Worm (Caenorhabditis elegans) whole organism, mixed stage, embryonic: ENCODE results near the gene F01D5.1.
"Not testable (repeated sequence)": the region's sequence is repeated elsewhere in the genome, so short reads cannot be mapped to it uniquely, and the experiment has no call there.

Experiments used
- blmp-1 ChIP-seq: fragments of 150-350 bp; optimal IDR thresholded peaks from 2 replicates; lab custom pipeline; 2014; ENCODE audit warnings: missing biosample characterization, missing genetic modification characterization
- mep-1 ChIP-seq: fragments of 150-350 bp; optimal IDR thresholded peaks from 2 replicates; lab custom pipeline; 2017; ENCODE audit warnings: missing biosample characterization, missing genetic modification reagents, missing genetic modification characterization, inconsistent platforms
- nhr-2 ChIP-seq: fragments of 150-350 bp; optimal IDR thresholded peaks from 2 replicates; lab custom pipeline; 2014; ENCODE audit warnings: missing biosample characterization, missing genetic modification characterization
- snpc-4 ChIP-seq: fragments of 150-350 bp; optimal IDR thresholded peaks from 2 replicates; lab custom pipeline; 2014; ENCODE audit warnings: missing biosample characterization, missing genetic modification characterization
- unc-39 ChIP-seq: fragments of 150-350 bp; optimal IDR thresholded peaks from 2 replicates; lab custom pipeline; 2014; ENCODE audit warnings: missing biosample characterization, missing genetic modification characterization

ce11 chrII:14000044-14000443, 2.7 kb upstream of the F01D5.1 start, which contains the start of gene F01D5.3:
- TF ChIP-seq mep-1; snpc-4 (tag; lab: Kevin White, UChicago); blmp-1 (tag; lab: Kevin White, UChicago); unc-39 (tag; lab: Kevin White, UChicago); nhr-2 (tag; lab: Kevin White, UChicago): not testable (repeated sequence)
